Fruit fly (Drosophila melanogaster) whole organism, embryonic: ENCODE results near the gene CG14995.

Source experiments
- Antp ChIP-seq: fragments of 200-800 bp; sonication (Bioruptor generic); optimal IDR thresholded peaks from 3 replicates; lab custom pipeline; 2016; ENCODE audit warnings: missing biosample characterization, missing genetic modification characterization
- CG10366 ChIP-seq: fragments of 200-800 bp; sonication (Bioruptor generic); IDR thresholded peaks from 2 replicates; pipeline ENCODE4 v1.3.6; 2022; ENCODE audit warnings: missing biosample characterization, missing genetic modification characterization
- CG12236 ChIP-seq: fragments of 200-800 bp; sonication (Bioruptor generic); optimal IDR thresholded peaks from 2 replicates; lab custom pipeline; 2016; ENCODE audit warnings: missing biosample characterization, missing genetic modification characterization
- CG12659 ChIP-seq: fragments of 200-800 bp; sonication (Bioruptor generic); optimal IDR thresholded peaks from 3 replicates; lab custom pipeline; 2017; ENCODE audit warnings: mild to moderate bottlenecking, missing biosample characterization, missing genetic modification reagents, missing genetic modification characterization
- CG14667 ChIP-seq: fragments of 200-800 bp; sonication (Bioruptor generic); IDR thresholded peaks from 2 replicates; pipeline ENCODE4 v1.3.6; 2022; ENCODE audit warnings: missing biosample characterization, missing genetic modification characterization
- CG15011 ChIP-seq: fragments of 200-800 bp; sonication (Bioruptor generic); optimal IDR thresholded peaks from 3 replicates; lab custom pipeline; 2018; ENCODE audit warnings: missing biosample characterization, mild to moderate bottlenecking, missing genetic modification characterization
- CG15073 ChIP-seq: fragments of 200-800 bp; sonication (Bioruptor generic); optimal IDR thresholded peaks from 2 replicates; lab custom pipeline; 2016; ENCODE audit warnings: missing biosample characterization, missing genetic modification characterization
- CG1602 ChIP-seq: fragments of 200-800 bp; sonication (Bioruptor generic); optimal IDR thresholded peaks from 3 replicates; lab custom pipeline; 2016; ENCODE audit warnings: missing biosample characterization, missing genetic modification characterization
- CG17186 ChIP-seq: fragments of 200-800 bp; sonication (Bioruptor generic); optimal IDR thresholded peaks from 3 replicates; lab custom pipeline; 2017; ENCODE audit warnings: missing biosample characterization, missing genetic modification reagents, missing genetic modification characterization
- CG2199 ChIP-seq: fragments of 200-800 bp; sonication (Bioruptor generic); IDR thresholded peaks from 3 replicates; pipeline ENCODE4 v1.3.6; 2022; ENCODE audit warnings: missing biosample characterization, missing genetic modification characterization
- CG2202 ChIP-seq: fragments of 200-800 bp; sonication (Bioruptor generic); optimal IDR thresholded peaks from 2 replicates; lab custom pipeline; 2018; ENCODE audit warnings: missing biosample characterization, mild to moderate bottlenecking, missing genetic modification characterization
- CG31441 ChIP-seq: fragments of 200-800 bp; sonication (Bioruptor generic); IDR thresholded peaks from 2 replicates; pipeline ENCODE4 v1.3.6; 2022; ENCODE audit warnings: missing biosample characterization, missing genetic modification characterization
- CG32767 ChIP-seq: fragments of 200-800 bp; sonication (Bioruptor generic); IDR thresholded peaks from 2 replicates; pipeline ENCODE4 v1.3.6; 2022; ENCODE audit warnings: missing biosample characterization, missing genetic modification characterization
- CG4854 ChIP-seq: fragments of 200-800 bp; sonication (Bioruptor generic); optimal IDR thresholded peaks from 2 replicates; lab custom pipeline; 2016; ENCODE audit warnings: missing biosample characterization, missing genetic modification characterization, inconsistent platforms
- CG6254 ChIP-seq: fragments of 200-800 bp; sonication (Bioruptor generic); optimal IDR thresholded peaks from 3 replicates; lab custom pipeline; 2017; ENCODE audit warnings: mild to moderate bottlenecking, missing biosample characterization, missing genetic modification reagents, missing genetic modification characterization
- CG7987 ChIP-seq: fragments of 200-800 bp; sonication (Bioruptor generic); optimal IDR thresholded peaks from 2 replicates; lab custom pipeline; 2018; ENCODE audit warnings: missing biosample characterization, mild to moderate bottlenecking, missing genetic modification characterization, moderate library complexity
- CG9727 ChIP-seq: fragments of 200-800 bp; sonication (Bioruptor generic); optimal IDR thresholded peaks from 3 replicates; lab custom pipeline; 2017; ENCODE audit warnings: missing biosample characterization, mild to moderate bottlenecking, missing genetic modification characterization
- CHES-1-like ChIP-seq: fragments of 200-800 bp; sonication (Bioruptor generic); optimal IDR thresholded peaks from 2 replicates; lab custom pipeline; 2016; ENCODE audit warnings: missing biosample characterization, missing genetic modification characterization
- Dad ChIP-seq: fragments of 200-800 bp; sonication (Bioruptor generic); optimal IDR thresholded peaks from 3 replicates; lab custom pipeline; 2016; ENCODE audit warnings: missing biosample characterization, missing genetic modification characterization
- Dip3 ChIP-seq: fragments of 200-800 bp; sonication (Bioruptor generic); optimal IDR thresholded peaks from 3 replicates; lab custom pipeline; 2016; ENCODE audit warnings: missing biosample characterization, missing genetic modification characterization
- Doc3 ChIP-seq: fragments of 200-800 bp; sonication (Bioruptor generic); IDR thresholded peaks from 3 replicates; pipeline ENCODE4 v1.3.6; 2022; ENCODE audit warnings: missing biosample characterization, missing genetic modification characterization; ENCODE audit not compliant: partially characterized antibody
- Drgx ChIP-seq: fragments of 200-800 bp; sonication (Bioruptor generic); IDR thresholded peaks from 2 replicates; pipeline ENCODE4 v1.3.6; 2022; ENCODE audit warnings: missing biosample characterization, missing genetic modification characterization
- Gug ChIP-seq: fragments of 200-800 bp; sonication (Bioruptor generic); IDR thresholded peaks from 4 replicates; pipeline ENCODE4 v1.3.6; 2022; ENCODE audit warnings: missing biosample characterization, missing genetic modification characterization
- Lhr ChIP-seq: fragments of 200-800 bp; sonication (Bioruptor generic); optimal IDR thresholded peaks from 3 replicates; lab custom pipeline; 2017; ENCODE audit warnings: mild to moderate bottlenecking, missing biosample characterization, missing genetic modification reagents, missing genetic modification characterization
- MESR4 ChIP-seq: fragments of 200-800 bp; sonication (Bioruptor generic); optimal IDR thresholded peaks from 2 replicates; lab custom pipeline; 2018; ENCODE audit warnings: missing biosample characterization, mild to moderate bottlenecking, missing genetic modification characterization, moderate library complexity
- Myb ChIP-seq: fragments of 200-800 bp; sonication (Bioruptor generic); optimal IDR thresholded peaks from 2 replicates; lab custom pipeline; 2016; ENCODE audit warnings: missing biosample characterization, missing genetic modification characterization
- NK7.1 ChIP-seq: fragments of 200-800 bp; sonication (Bioruptor generic); optimal IDR thresholded peaks from 3 replicates; lab custom pipeline; 2016; ENCODE audit warnings: missing biosample characterization, missing genetic modification characterization
- Nf-YB ChIP-seq: fragments of 200-800 bp; sonication (Bioruptor generic); optimal IDR thresholded peaks from 3 replicates; lab custom pipeline; 2019; ENCODE audit warnings: missing biosample characterization, mild to moderate bottlenecking, missing genetic modification characterization, moderate library complexity
- Sry-β ChIP-seq: fragments of 200-800 bp; sonication (Bioruptor generic); optimal IDR thresholded peaks from 2 replicates; lab custom pipeline; 2018; ENCODE audit warnings: missing biosample characterization, mild to moderate bottlenecking, missing genetic modification characterization, moderate library complexity
- Taf1 ChIP-seq: fragments of 200-800 bp; sonication (Bioruptor generic); IDR thresholded peaks from 2 replicates; pipeline ENCODE4 v1.3.6; 2022; ENCODE audit warnings: missing biosample characterization, missing genetic modification characterization
- al ChIP-seq: fragments of 200-800 bp; sonication (Bioruptor generic); IDR thresholded peaks from 2 replicates; pipeline ENCODE4 v1.3.6; 2022; ENCODE audit warnings: missing biosample characterization, missing genetic modification characterization
- bigmax ChIP-seq: fragments of 200-800 bp; sonication (Bioruptor generic); optimal IDR thresholded peaks from 2 replicates; lab custom pipeline; 2018; ENCODE audit warnings: missing biosample characterization, mild to moderate bottlenecking, missing genetic modification characterization
- caup ChIP-seq: fragments of 200-800 bp; sonication (Bioruptor generic); optimal IDR thresholded peaks from 3 replicates; lab custom pipeline; 2017; ENCODE audit warnings: missing biosample characterization, mild to moderate bottlenecking, missing genetic modification characterization, moderate library complexity; ENCODE audit not compliant: severe bottlenecking
- cg ChIP-seq: fragments of 200-800 bp; sonication (Bioruptor generic); optimal IDR thresholded peaks from 3 replicates; lab custom pipeline; 2019; ENCODE audit warnings: missing biosample characterization, mild to moderate bottlenecking, missing genetic modification characterization, moderate library complexity
- corto ChIP-seq: fragments of 200-800 bp; sonication (Bioruptor generic); optimal IDR thresholded peaks from 2 replicates; lab custom pipeline; 2016; ENCODE audit warnings: missing biosample characterization, mild to moderate bottlenecking, missing genetic modification characterization, moderate library complexity
- da ChIP-seq: fragments of 200-800 bp; sonication (Bioruptor generic); optimal IDR thresholded peaks from 2 replicates; lab custom pipeline; 2016; ENCODE audit warnings: missing biosample characterization, missing genetic modification characterization
- dan ChIP-seq: fragments of 200-800 bp; sonication (Bioruptor generic); IDR thresholded peaks from 2 replicates; pipeline ENCODE4 v1.3.6; 2022; ENCODE audit warnings: missing biosample characterization, missing genetic modification characterization
- disco-r ChIP-seq: fragments of 200-800 bp; sonication (Bioruptor generic); optimal IDR thresholded peaks from 2 replicates; lab custom pipeline; 2016; ENCODE audit warnings: missing biosample characterization, missing genetic modification characterization
- dmrt99B ChIP-seq: fragments of 200-800 bp; sonication (Bioruptor generic); optimal IDR thresholded peaks from 2 replicates; lab custom pipeline; 2018; ENCODE audit warnings: missing biosample characterization, mild to moderate bottlenecking, missing genetic modification characterization, moderate library complexity
- eve ChIP-seq, 2 experiments: fragments of >200 bp; optimal IDR thresholded peaks; 2 replicates each; lab custom pipeline; 2017; ENCODE audit warnings: missing biosample characterization in 2 of 2, missing genetic modification characterization in 2 of 2
- fd64A ChIP-seq: fragments of 200-800 bp; sonication (Bioruptor generic); optimal IDR thresholded peaks from 3 replicates; lab custom pipeline; 2018; ENCODE audit warnings: missing biosample characterization, mild to moderate bottlenecking, missing genetic modification characterization
- ro ChIP-seq: fragments of 200-800 bp; sonication (Bioruptor generic); IDR thresholded peaks from 2 replicates; pipeline ENCODE4 v1.3.6; 2022; ENCODE audit warnings: missing biosample characterization, missing genetic modification characterization
- run ChIP-seq: fragments of 200-800 bp; sonication (Bioruptor generic); optimal IDR thresholded peaks from 3 replicates; lab custom pipeline; 2018; ENCODE audit warnings: missing biosample characterization, mild to moderate bottlenecking, missing genetic modification characterization
- slou ChIP-seq: fragments of 200-800 bp; sonication (Bioruptor generic); optimal IDR thresholded peaks from 3 replicates; lab custom pipeline; 2016; ENCODE audit warnings: missing biosample characterization, missing genetic modification characterization
- tll ChIP-seq, 2 experiments: fragments of 200-800 bp in 1 of 2; fragments of >200 bp in 1 of 2; sonication (Bioruptor generic) in 1 of 2; optimal IDR thresholded peaks; 2 replicates each; lab custom pipeline; 2017 to 2019; ENCODE audit warnings: missing biosample characterization in 2 of 2, missing genetic modification characterization in 2 of 2, mild to moderate bottlenecking in 1 of 2, moderate library complexity in 1 of 2
- toy ChIP-seq: fragments of 200-800 bp; sonication (Bioruptor generic); IDR thresholded peaks from 2 replicates; pipeline ENCODE4 v1.3.6; 2022; ENCODE audit warnings: missing biosample characterization, missing genetic modification characterization
- trh ChIP-seq: fragments of 200-800 bp; sonication (Bioruptor generic); optimal IDR thresholded peaks from 2 replicates; lab custom pipeline; 2016; ENCODE audit warnings: missing biosample characterization, missing genetic modification characterization
- tup ChIP-seq: fragments of 200-800 bp; sonication (Bioruptor generic); optimal IDR thresholded peaks from 2 replicates; lab custom pipeline; 2016; ENCODE audit warnings: missing biosample characterization, mild to moderate bottlenecking, missing genetic modification characterization, moderate library complexity
- wek ChIP-seq: fragments of 200-800 bp; sonication (Bioruptor generic); optimal IDR thresholded peaks from 3 replicates; lab custom pipeline; 2018; ENCODE audit warnings: missing biosample characterization, mild to moderate bottlenecking, missing genetic modification characterization, moderate library complexity
- yki ChIP-seq: fragments of >200 bp; optimal IDR thresholded peaks from 3 replicates; lab custom pipeline; 2018

Gene CG14995

dm6 chr3L:4070221-4070995 lies 32.6 kb downstream of the CG14995 start (continued):
- peak; percentile 53 for TF ChIP-seq Lhr (GFP tag; lab: Kevin White, UChicago)
- TF ChIP-seq ro (GFP tag; lab: Robert Waterston, UW), result peak; percentile 69
- TF ChIP-seq CG17186 (GFP tag; lab: Kevin White, UChicago), result no peak
- peak; percentile 73 for TF ChIP-seq CG12236 (GFP tag; lab: Kevin White, UChicago)
- TF ChIP-seq CG15073 (GFP tag; lab: Kevin White, UChicago), result peak; percentile 37
- TF ChIP-seq CG9727 (GFP tag; lab: Kevin White, UChicago), result peak; percentile 84
- peak; percentile 54 for TF ChIP-seq CG6254
- peak; percentile 76 for TF ChIP-seq Dad (GFP tag; lab: Kevin White, UChicago)
- TF ChIP-seq CG32767 (GFP tag; lab: Robert Waterston, UW), result peak; percentile 90
- TF ChIP-seq fd64A, result peak; percentile 62
- no peak for TF ChIP-seq MESR4 (GFP tag; lab: Kevin White, UChicago)
- TF ChIP-seq bigmax (GFP tag; lab: Kevin White, UChicago), result no peak
- TF ChIP-seq wek (GFP tag; lab: Kevin White, UChicago), result peak; percentile 22
- peak; percentile 68 for TF ChIP-seq Myb (GFP tag; lab: Kevin White, UChicago)
- peak; percentile 87 for TF ChIP-seq CG12659 (GFP tag; lab: Kevin White, UChicago)
- peak; percentile 68 for TF ChIP-seq da (GFP tag; lab: Kevin White, UChicago)
- peak; percentile 65 for TF ChIP-seq run
- TF ChIP-seq eve (GFP tag; optimal IDR thresholded peaks at IDR 0.05; lab: Kevin White, UChicago), result peak in 1 of 2 experiments; percentile 36
- peak; percentile 85 for TF ChIP-seq Taf1 (GFP tag; lab: Robert Waterston, UW)
- peak; percentile 72 for TF ChIP-seq CG1602 (GFP tag; lab: Kevin White, UChicago)
- no peak for TF ChIP-seq dan
- TF ChIP-seq trh (GFP tag; lab: Kevin White, UChicago), result peak; percentile 65
- TF ChIP-seq tup (GFP tag; lab: Kevin White, UChicago), result peak; percentile 64
- TF ChIP-seq Doc3 (GFP tag; lab: Robert Waterston, UW), result no peak
- no peak for TF ChIP-seq tll (GFP tag; optimal IDR thresholded peaks at IDR 0.05; lab: Kevin White, UChicago)
- peak; percentile 56 for TF ChIP-seq CG4854 (GFP tag; lab: Kevin White, UChicago)
- TF ChIP-seq yki, result no peak
- TF ChIP-seq slou (GFP tag; lab: Kevin White, UChicago), result peak; percentile 83
- peak; percentile 82 for TF ChIP-seq toy
- TF ChIP-seq CG15011 (GFP tag; lab: Kevin White, UChicago), result peak; percentile 73
- TF ChIP-seq CG7987 (GFP tag; lab: Kevin White, UChicago), result peak; percentile 64
- peak; percentile 91 for TF ChIP-seq al (GFP tag; lab: Robert Waterston, UW)
- TF ChIP-seq CG2199 (GFP tag; lab: Robert Waterston, UW), result no peak
- TF ChIP-seq Sry-β (GFP tag; lab: Kevin White, UChicago), result no peak
- peak; percentile 66 for TF ChIP-seq NK7.1 (GFP tag; lab: Kevin White, UChicago)
- peak; percentile 74 for TF ChIP-seq disco-r (GFP tag; lab: Kevin White, UChicago)
- TF ChIP-seq Antp (GFP tag; lab: Kevin White, UChicago), result peak; percentile 88
- TF ChIP-seq dmrt99B (tag; lab: Kevin White, UChicago), result peak; percentile 87
- TF ChIP-seq CG10366, result peak; percentile 96
- TF ChIP-seq Dip3 (GFP tag; lab: Kevin White, UChicago), result peak; percentile 95
- TF ChIP-seq CG31441 (GFP tag; lab: Robert Waterston, UW), result peak; percentile 80
- TF ChIP-seq caup (GFP tag; lab: Kevin White, UChicago), result peak; percentile 89
- peak; percentile 89 for TF ChIP-seq CG14667 (GFP tag; lab: Robert Waterston, UW)
- no peak for TF ChIP-seq CG2202 (tag; lab: Kevin White, UChicago)
- TF ChIP-seq cg (GFP tag; lab: Kevin White, UChicago), result no peak
- TF ChIP-seq CHES-1-like (GFP tag; lab: Kevin White, UChicago), result peak; percentile 91
- TF ChIP-seq Nf-YB (GFP tag; lab: Kevin White, UChicago), result peak; percentile 59
- TF ChIP-seq Drgx (GFP tag; lab: Robert Waterston, UW), result peak; percentile 99
- peak; percentile 92 for TF ChIP-seq Gug (GFP tag; lab: Robert Waterston, UW)
- TF ChIP-seq corto (GFP tag; lab: Kevin White, UChicago), result peak; percentile 93
